Fruit fly (Drosophila melanogaster) whole organism, embryonic: ENCODE results near the gene CG18131.

ENCODE experiments used
- ATbp ChIP-seq: fragments of 200-800 bp; sonication (Bioruptor generic); optimal IDR thresholded peaks from 2 replicates; lab custom pipeline; 2017; ENCODE audit warnings: missing biosample characterization, mild to moderate bottlenecking, missing genetic modification characterization, missing genetic modification reagents
- Bteb2 ChIP-seq: fragments of 200-800 bp; sonication (Bioruptor generic); optimal IDR thresholded peaks from 2 replicates; lab custom pipeline; 2016; ENCODE audit warnings: missing biosample characterization, missing genetic modification characterization
- CG10147 ChIP-seq: fragments of 200-800 bp; sonication (Bioruptor generic); optimal IDR thresholded peaks from 2 replicates; lab custom pipeline; 2019; ENCODE audit warnings: missing biosample characterization, mild to moderate bottlenecking, missing genetic modification characterization, moderate library complexity
- CG10431 ChIP-seq: fragments of 200-800 bp; sonication (Bioruptor generic); optimal IDR thresholded peaks from 3 replicates; lab custom pipeline; 2018; ENCODE audit warnings: missing biosample characterization, mild to moderate bottlenecking, missing genetic modification characterization
- CG11398 ChIP-seq: fragments of 200-800 bp; sonication (Bioruptor generic); optimal IDR thresholded peaks from 2 replicates; lab custom pipeline; 2016; ENCODE audit warnings: missing biosample characterization, missing genetic modification characterization
- CG11696 ChIP-seq: fragments of 200-800 bp; sonication (Bioruptor generic); IDR thresholded peaks from 2 replicates; pipeline ENCODE4 v1.3.6; 2022; ENCODE audit warnings: missing biosample characterization, missing genetic modification characterization
- CG12071 ChIP-seq: fragments of 200-800 bp; sonication (Bioruptor generic); optimal IDR thresholded peaks from 3 replicates; lab custom pipeline; 2018; ENCODE audit warnings: missing biosample characterization, mild to moderate bottlenecking, missing genetic modification characterization
- CG15269 ChIP-seq: fragments of 200-800 bp; sonication (Bioruptor generic); optimal IDR thresholded peaks from 2 replicates; lab custom pipeline; 2018; ENCODE audit warnings: missing biosample characterization, mild to moderate bottlenecking, missing genetic modification characterization, moderate library complexity
- CG15479 ChIP-seq: fragments of 200-800 bp; sonication (Bioruptor generic); optimal IDR thresholded peaks from 3 replicates; lab custom pipeline; 2019; ENCODE audit warnings: missing biosample characterization, mild to moderate bottlenecking, missing genetic modification characterization, moderate library complexity
- CG16813 ChIP-seq: fragments of 200-800 bp; sonication (Bioruptor generic); IDR thresholded peaks from 3 replicates; pipeline ENCODE4 v1.3.6; 2022; ENCODE audit warnings: missing biosample characterization, missing genetic modification characterization; ENCODE audit not compliant: partially characterized antibody
- CG18011 ChIP-seq: fragments of 200-800 bp; sonication (Bioruptor generic); optimal IDR thresholded peaks from 2 replicates; lab custom pipeline; 2017; ENCODE audit warnings: missing biosample characterization, missing genetic modification characterization, mild to moderate bottlenecking, moderate library complexity, missing genotype
- CG18599 ChIP-seq: fragments of 200-800 bp; sonication (Bioruptor generic); optimal IDR thresholded peaks from 3 replicates; lab custom pipeline; 2017; ENCODE audit warnings: missing biosample characterization, missing genetic modification characterization, mild to moderate bottlenecking, moderate library complexity, missing genetic modification reagents
- CG31365 ChIP-seq: fragments of 200-800 bp; sonication (Bioruptor generic); optimal IDR thresholded peaks from 2 replicates; lab custom pipeline; 2018; ENCODE audit warnings: missing biosample characterization, mild to moderate bottlenecking, missing genetic modification characterization
- CG32767 ChIP-seq: fragments of 200-800 bp; sonication (Bioruptor generic); IDR thresholded peaks from 2 replicates; pipeline ENCODE4 v1.3.6; 2022; ENCODE audit warnings: missing biosample characterization, missing genetic modification characterization
- CG3281 ChIP-seq: fragments of 200-800 bp; sonication (Bioruptor generic); optimal IDR thresholded peaks from 3 replicates; lab custom pipeline; 2017; ENCODE audit warnings: missing biosample characterization, mild to moderate bottlenecking, missing genetic modification characterization
- CG34224 ChIP-seq: fragments of 200-800 bp; sonication (Bioruptor generic); IDR thresholded peaks from 3 replicates; pipeline ENCODE4 v1.3.6; 2022; ENCODE audit warnings: missing biosample characterization, missing genetic modification characterization; ENCODE audit not compliant: partially characterized antibody
- CG4707 ChIP-seq: fragments of 200-800 bp; sonication (Bioruptor generic); optimal IDR thresholded peaks from 2 replicates; lab custom pipeline; 2018; ENCODE audit warnings: missing biosample characterization, mild to moderate bottlenecking, missing genetic modification characterization, moderate library complexity
- CG6254 ChIP-seq: fragments of 200-800 bp; sonication (Bioruptor generic); optimal IDR thresholded peaks from 3 replicates; lab custom pipeline; 2017; ENCODE audit warnings: mild to moderate bottlenecking, missing biosample characterization, missing genetic modification reagents, missing genetic modification characterization
- CG6689 ChIP-seq: fragments of 200-800 bp; sonication (Bioruptor generic); IDR thresholded peaks from 2 replicates; pipeline ENCODE4 v1.3.6; 2022; ENCODE audit warnings: missing biosample characterization, missing genetic modification characterization
- CG6791 ChIP-seq: fragments of 200-800 bp; sonication (Bioruptor generic); IDR thresholded peaks from 3 replicates; pipeline ENCODE4 v1.3.6; 2022; ENCODE audit warnings: missing biosample characterization, missing genetic modification characterization; ENCODE audit not compliant: partially characterized antibody
- CG7839 ChIP-seq: fragments of 200-800 bp; sonication (Bioruptor generic); optimal IDR thresholded peaks from 3 replicates; lab custom pipeline; 2018; ENCODE audit warnings: missing biosample characterization, mild to moderate bottlenecking, missing genetic modification characterization, moderate library complexity
- CG9727 ChIP-seq: fragments of 200-800 bp; sonication (Bioruptor generic); optimal IDR thresholded peaks from 3 replicates; lab custom pipeline; 2017; ENCODE audit warnings: missing biosample characterization, mild to moderate bottlenecking, missing genetic modification characterization
- Chrac-16 ChIP-seq: fragments of 200-800 bp; sonication (Bioruptor generic); optimal IDR thresholded peaks from 3 replicates; lab custom pipeline; 2016; ENCODE audit warnings: missing biosample characterization, missing genetic modification characterization
- D ChIP-seq, 2 experiments: fragments of 200-800 bp in 1 of 2; fragments of >200 bp in 1 of 2; sonication (Bioruptor generic) in 1 of 2; optimal IDR thresholded peaks; 2 replicates in 1 of 2; 3 replicates in 1 of 2; lab custom pipeline; 2017; ENCODE audit warnings: mild to moderate bottlenecking in 1 of 2, missing biosample characterization in 1 of 2, missing genetic modification characterization in 1 of 2, missing genetic modification reagents in 1 of 2
- D19A ChIP-seq: fragments of 200-800 bp; optimal IDR thresholded peaks from 3 replicates; lab custom pipeline; 2019; ENCODE audit warnings: missing biosample characterization, mild to moderate bottlenecking, missing genetic modification characterization, moderate library complexity
- Ets97D ChIP-seq: fragments of 200-800 bp; sonication (Bioruptor generic); optimal IDR thresholded peaks from 3 replicates; lab custom pipeline; 2016; ENCODE audit warnings: missing biosample characterization, missing genetic modification characterization
- Fer1 ChIP-seq: fragments of 200-800 bp; sonication (Bioruptor generic); optimal IDR thresholded peaks from 2 replicates; lab custom pipeline; 2017; ENCODE audit warnings: missing biosample characterization, mild to moderate bottlenecking, missing genetic modification characterization
- Lpt ChIP-seq: fragments of >200 bp; optimal IDR thresholded peaks from 2 replicates; lab custom pipeline; 2018; ENCODE audit warnings: missing biosample characterization, missing genetic modification characterization
- MTF-1 ChIP-seq: fragments of 200-800 bp; sonication (Bioruptor generic); optimal IDR thresholded peaks from 2 replicates; lab custom pipeline; 2018; ENCODE audit warnings: missing biosample characterization, mild to moderate bottlenecking, missing genetic modification characterization, borderline replicate concordance
- Max ChIP-seq: fragments of 200-800 bp; sonication (Bioruptor generic); optimal IDR thresholded peaks from 2 replicates; lab custom pipeline; 2016; ENCODE audit warnings: missing biosample characterization, mild to moderate bottlenecking, missing genetic modification characterization
- NfI ChIP-seq: fragments of 200-800 bp; sonication (Bioruptor generic); optimal IDR thresholded peaks from 3 replicates; lab custom pipeline; 2018; ENCODE audit warnings: missing biosample characterization, mild to moderate bottlenecking, missing genetic modification characterization, moderate library complexity
- Rx ChIP-seq: fragments of 200-800 bp; sonication (Bioruptor generic); IDR thresholded peaks from 2 replicates; pipeline ENCODE4 v1.3.6; 2022; ENCODE audit warnings: missing biosample characterization, missing genetic modification characterization
- ase ChIP-seq: fragments of 200-800 bp; sonication (Bioruptor generic); IDR thresholded peaks from 3 replicates; pipeline ENCODE4 v1.3.6; 2022; ENCODE audit warnings: missing biosample characterization, missing genetic modification characterization
- esg ChIP-seq: fragments of 200-800 bp; sonication (Bioruptor generic); conservative IDR thresholded peaks from 2 replicates; pipeline ENCODE4 v1.3.6; 2022; ENCODE audit warnings: missing biosample characterization, missing genetic modification characterization
- eve ChIP-seq, 2 experiments: fragments of >200 bp; optimal IDR thresholded peaks; 2 replicates each; lab custom pipeline; 2017; ENCODE audit warnings: missing biosample characterization in 2 of 2, missing genetic modification characterization in 2 of 2
- ewg ChIP-seq: fragments of 200-800 bp; sonication (Bioruptor generic); optimal IDR thresholded peaks from 3 replicates; lab custom pipeline; 2017; ENCODE audit warnings: mild to moderate bottlenecking, missing biosample characterization, missing genetic modification reagents, missing genetic modification characterization
- gsb-n ChIP-seq: fragments of 200-800 bp; sonication (Bioruptor generic); optimal IDR thresholded peaks from 3 replicates; lab custom pipeline; 2018; ENCODE audit warnings: missing biosample characterization, mild to moderate bottlenecking, missing genetic modification characterization
- hth ChIP-seq: fragments of >200 bp; optimal IDR thresholded peaks from 2 replicates; lab custom pipeline; 2017; ENCODE audit warnings: inconsistent platforms
- jumu ChIP-seq: fragments of 200-800 bp; sonication (Bioruptor generic); optimal IDR thresholded peaks from 3 replicates; lab custom pipeline; 2016; ENCODE audit warnings: missing biosample characterization, missing genetic modification characterization
- knrl ChIP-seq: fragments of 200-800 bp; sonication (Bioruptor generic); IDR thresholded peaks from 3 replicates; pipeline ENCODE4 v1.3.6; 2022; ENCODE audit warnings: missing biosample characterization, missing genetic modification characterization; ENCODE audit not compliant: partially characterized antibody
- lov ChIP-seq, 2 experiments: fragments of 200-800 bp in 1 of 2; fragments of >200 bp in 1 of 2; sonication (Bioruptor generic) in 1 of 2; IDR thresholded peaks in 1 of 2; optimal IDR thresholded peaks in 1 of 2; 2 replicates in 1 of 2; 3 replicates in 1 of 2; pipeline versions ENCODE4 v1.3.6 to Lab custom; 2017 to 2022; ENCODE audit warnings: missing biosample characterization in 1 of 2, missing genetic modification characterization in 1 of 2
- pum ChIP-seq: fragments of 200-800 bp; sonication (Bioruptor generic); optimal IDR thresholded peaks from 2 replicates; lab custom pipeline; 2016; ENCODE audit warnings: missing biosample characterization, missing genetic modification characterization
- sug ChIP-seq: fragments of 200-800 bp; optimal IDR thresholded peaks from 2 replicates; lab custom pipeline; 2019; ENCODE audit warnings: missing biosample characterization, mild to moderate bottlenecking, missing genetic modification characterization, moderate library complexity
- tgo ChIP-seq: fragments of 200-800 bp; sonication (Bioruptor generic); IDR thresholded peaks from 3 replicates; pipeline ENCODE4 v1.3.6; 2022; ENCODE audit warnings: missing biosample characterization, missing genetic modification characterization
- tll ChIP-seq, 2 experiments: fragments of 200-800 bp in 1 of 2; fragments of >200 bp in 1 of 2; sonication (Bioruptor generic) in 1 of 2; optimal IDR thresholded peaks; 2 replicates each; lab custom pipeline; 2017 to 2019; ENCODE audit warnings: missing biosample characterization in 2 of 2, missing genetic modification characterization in 2 of 2, mild to moderate bottlenecking in 1 of 2, moderate library complexity in 1 of 2
- wor ChIP-seq: fragments of 200-800 bp; sonication (Bioruptor generic); IDR thresholded peaks from 2 replicates; pipeline ENCODE4 v1.3.6; 2022; ENCODE audit warnings: missing biosample characterization, missing genetic modification characterization
- z ChIP-seq: fragments of 200-800 bp; sonication (Bioruptor generic); IDR thresholded peaks from 3 replicates; pipeline ENCODE4 v1.3.6; 2022; ENCODE audit warnings: missing biosample characterization, missing genetic modification characterization
- zen ChIP-seq: fragments of 200-800 bp; sonication (Bioruptor generic); optimal IDR thresholded peaks from 3 replicates; lab custom pipeline; 2018; ENCODE audit warnings: missing biosample characterization, mild to moderate bottlenecking, missing genetic modification characterization, moderate library complexity
- zf30C ChIP-seq: fragments of 200-800 bp; sonication (Bioruptor generic); optimal IDR thresholded peaks from 3 replicates; lab custom pipeline; 2018; ENCODE audit warnings: missing biosample characterization, mild to moderate bottlenecking, missing genetic modification characterization

The CG18131 gene

dm6 chr2L:1491791-1492345 is 8.5 kb downstream of the CG18131 start, which contains the start of gene CG31928 (continued):
- TF ChIP-seq lov (optimal IDR thresholded peaks at IDR 0.05; lab: Kevin White, UChicago) (no peak), lov (GFP tag; IDR thresholded peaks at IDR 0.05; lab: Robert Waterston, UW) (no peak), Bteb2 (GFP tag; lab: Kevin White, UChicago) (no peak), wor (GFP tag; lab: Robert Waterston, UW) (no peak), jumu (GFP tag; lab: Kevin White, UChicago) (no peak), CG4707 (GFP tag; lab: Kevin White, UChicago) (no peak), CG3281 (GFP tag; lab: Kevin White, UChicago) (no peak), knrl (peak; percentile 61; the same call in 2 of the 3 replicates), CG15479 (GFP tag; lab: Kevin White, UChicago) (no peak), z (GFP tag; lab: Robert Waterston, UW) (no peak), sug (tag; lab: Kevin White, UChicago) (no peak), CG16813 (peak; percentile 44; the same call in 2 of the 3 replicates), Fer1 (GFP tag; lab: Kevin White, UChicago) (no peak), zen (no peak), ewg (GFP tag; lab: Kevin White, UChicago) (no peak), tgo (no peak), CG6254 (GFP tag; lab: Kevin White, UChicago) (no peak), gsb-n (tag; lab: Kevin White, UChicago) (no peak), zf30C (GFP tag; lab: Kevin White, UChicago) (no peak), Lpt (GFP tag; lab: Kevin White, UChicago) (no peak), NfI (GFP tag; lab: Kevin White, UChicago) (peak; percentile 20), CG12071 (GFP tag; lab: Kevin White, UChicago) (no peak), ATbp (GFP tag; lab: Kevin White, UChicago) (no peak), CG7839 (tag; lab: Kevin White, UChicago) (no peak), CG10431 (no peak), CG15269 (no peak), tll (GFP tag; optimal IDR thresholded peaks at IDR 0.05; lab: Kevin White, UChicago) (no peak), CG18599 (GFP tag; lab: Kevin White, UChicago) (no peak), esg (GFP tag; lab: Robert Waterston, UW) (no peak), MTF-1 (GFP tag; lab: Kevin White, UChicago) (no peak), Max (no peak), D (optimal IDR thresholded peaks at IDR 0.05; lab: Kevin White, UChicago) (no peak), D (GFP tag; optimal IDR thresholded peaks at IDR 0.05; lab: Kevin White, UChicago) (no peak), hth (no peak), Ets97D (peak; percentile 9), CG11696 (GFP tag; lab: Robert Waterston, UW) (no peak), pum (GFP tag; lab: Kevin White, UChicago) (no peak), Chrac-16 (GFP tag; lab: Kevin White, UChicago) (peak; percentile 50), CG32767 (GFP tag; lab: Robert Waterston, UW) (no peak), CG11398 (GFP tag; lab: Kevin White, UChicago) (no peak), Rx (GFP tag; lab: Robert Waterston, UW) (no peak), CG34224 (GFP tag; lab: Robert Waterston, UW) (no peak), CG31365 (tag; lab: Kevin White, UChicago) (no peak), eve (GFP tag; optimal IDR thresholded peaks at IDR 0.05; lab: Kevin White, UChicago) (no peak), CG6689 (GFP tag; lab: Robert Waterston, UW) (no peak), CG6791 (GFP tag; lab: Robert Waterston, UW) (peak; percentile 12; the same call in 1 of the 3 replicates), CG9727 (GFP tag; lab: Kevin White, UChicago) (no peak), D19A (tag; lab: Kevin White, UChicago) (no peak), ase (no peak), CG18011 (GFP tag; lab: Kevin White, UChicago) (no peak), CG10147 (GFP tag; lab: Kevin White, UChicago) (no peak)
